Worm (Caenorhabditis elegans) whole organism, young adult: ENCODE measurements around the gene F22D3.4.

Experiments used
- B0019.2 ChIP-seq: fragments of 200-800 bp; sonication (Bioruptor generic); conservative IDR thresholded peaks from 2 replicates; pipeline ENCODE4 v1.3.6; 2022; ENCODE audit warnings: missing genetic modification reagents, missing genetic modification characterization, missing compliant biosample characterization
- B0336.3 ChIP-seq: fragments of 200-800 bp; sonication (Bioruptor generic); IDR thresholded peaks from 2 replicates; pipeline ENCODE4 v1.3.6; 2022; ENCODE audit warnings: missing genetic modification characterization, missing compliant biosample characterization
- C17E4.6 ChIP-seq: fragments of 200-800 bp; sonication (Bioruptor generic); IDR thresholded peaks from 2 replicates; pipeline ENCODE4 v1.3.6; 2022; ENCODE audit warnings: missing genetic modification reagents, missing genetic modification characterization, missing compliant biosample characterization
- F10E7.11 ChIP-seq: sonication (generic microtip); optimal IDR thresholded peaks from 2 replicates; lab custom pipeline; 2017; ENCODE audit warnings: mild to moderate bottlenecking, missing genetic modification characterization, moderate library complexity, missing compliant biosample characterization
- F33H1.4 ChIP-seq: fragments of 200-800 bp; sonication (Bioruptor generic); IDR thresholded peaks from 2 replicates; pipeline ENCODE4 v1.3.6; 2022; ENCODE audit warnings: missing genetic modification reagents, missing genetic modification characterization, missing compliant biosample characterization
- F55B11.4 ChIP-seq: sonication (generic microtip); optimal IDR thresholded peaks from 2 replicates; lab custom pipeline; 2016; ENCODE audit warnings: missing compliant biosample characterization, missing genetic modification characterization, borderline replicate concordance; ENCODE audit not compliant: insufficient read depth
- K11D2.4 ChIP-seq: fragments of 200-800 bp; sonication (Bioruptor generic); IDR thresholded peaks from 2 replicates; pipeline ENCODE4 v1.3.6; 2022; ENCODE audit warnings: missing genetic modification reagents, missing genetic modification characterization, missing compliant biosample characterization
- K12H6.12 ChIP-seq: fragments of 200-800 bp; sonication (Bioruptor generic); optimal IDR thresholded peaks from 2 replicates; lab custom pipeline; 2018; ENCODE audit warnings: mild to moderate bottlenecking, missing genetic modification characterization, missing compliant biosample characterization
- Y53F4B.3 ChIP-seq: fragments of 200-800 bp; sonication (Bioruptor generic); IDR thresholded peaks from 2 replicates; pipeline ENCODE4 v1.3.6; 2022; ENCODE audit warnings: missing genetic modification reagents, missing genetic modification characterization, missing compliant biosample characterization
- Y53G8AR.9 ChIP-seq: fragments of 200-800 bp; sonication (Bioruptor generic); conservative IDR thresholded peaks from 2 replicates; pipeline ENCODE4 v1.3.6; 2022; ENCODE audit warnings: missing genetic modification reagents, missing genetic modification characterization, missing compliant biosample characterization
- aptf-2 ChIP-seq: fragments of 200-800 bp; sonication (Bioruptor generic); conservative IDR thresholded peaks from 2 replicates; pipeline ENCODE4 v1.3.6; 2022; ENCODE audit warnings: missing genetic modification reagents, missing genetic modification characterization, missing compliant biosample characterization
- athp-1 ChIP-seq: sonication (generic microtip); optimal IDR thresholded peaks from 2 replicates; lab custom pipeline; 2017; ENCODE audit warnings: mild to moderate bottlenecking, missing genetic modification characterization, missing compliant biosample characterization
- attf-3 ChIP-seq: fragments of 200-800 bp; sonication (Bioruptor generic); conservative IDR thresholded peaks from 2 replicates; pipeline ENCODE4 v1.3.6; 2022; ENCODE audit warnings: missing genetic modification reagents, missing genetic modification characterization, missing compliant biosample characterization
- attf-6 ChIP-seq: fragments of 200-800 bp; sonication (Bioruptor generic); IDR thresholded peaks from 2 replicates; pipeline ENCODE4 v1.3.6; 2022; ENCODE audit warnings: missing genetic modification reagents, missing genetic modification characterization, missing compliant biosample characterization
- cebp-1 ChIP-seq, 2 experiments: fragments of 200-800 bp in 1 of 2; sonication (Bioruptor generic) in 1 of 2; sonication (generic microtip) in 1 of 2; IDR thresholded peaks in 1 of 2; optimal IDR thresholded peaks in 1 of 2; 2 replicates each; pipeline versions ENCODE4 v1.3.6 to Lab custom; 2017 to 2022; ENCODE audit warnings: missing compliant biosample characterization in 2 of 2, missing genetic modification characterization in 2 of 2, mild to moderate bottlenecking in 1 of 2, missing genetic modification reagents in 1 of 2, moderate library complexity in 1 of 2
- ceh-58 ChIP-seq: fragments of 200-800 bp; sonication (Bioruptor generic); IDR thresholded peaks from 2 replicates; pipeline ENCODE4 v1.3.6; 2022; ENCODE audit warnings: missing genetic modification characterization, missing compliant biosample characterization
- efl-1 ChIP-seq: fragments of 150-350 bp; optimal IDR thresholded peaks from 2 replicates; lab custom pipeline; 2014; ENCODE audit warnings: missing biosample characterization, missing genetic modification reagents, missing genetic modification characterization
- egrh-3 ChIP-seq: fragments of 200-800 bp; sonication (Bioruptor generic); IDR thresholded peaks from 2 replicates; pipeline ENCODE4 v1.3.6; 2022; ENCODE audit warnings: missing genetic modification reagents, missing genetic modification characterization, missing compliant biosample characterization
- ekl-4 ChIP-seq: fragments of 200-800 bp; sonication (Bioruptor generic); IDR thresholded peaks from 2 replicates; pipeline ENCODE4 v1.3.6; 2022; ENCODE audit warnings: missing genetic modification reagents, missing genetic modification characterization, missing compliant biosample characterization
- fkh-3 ChIP-seq: sonication (generic microtip); optimal IDR thresholded peaks from 2 replicates; lab custom pipeline; 2016; ENCODE audit warnings: mild to moderate bottlenecking, missing genetic modification characterization, missing compliant biosample characterization
- hlh-12 ChIP-seq: sonication (generic microtip); optimal IDR thresholded peaks from 2 replicates; lab custom pipeline; 2016; ENCODE audit warnings: missing genetic modification characterization, missing compliant biosample characterization
- hmg-1.2 ChIP-seq: fragments of 200-800 bp; sonication (Bioruptor generic); IDR thresholded peaks from 2 replicates; pipeline ENCODE4 v1.3.6; 2022; ENCODE audit warnings: missing genetic modification reagents, missing genetic modification characterization, missing compliant biosample characterization
- lin-35 ChIP-seq, 3 experiments: fragments of 150-350 bp in 2 of 3; sonication (generic microtip) in 1 of 3; optimal IDR thresholded peaks; 2 replicates each; lab custom pipeline; 2014 to 2018; ENCODE audit warnings: missing biosample characterization in 3 of 3, missing genetic modification characterization in 3 of 3, missing genetic modification reagents in 3 of 3
- lin-54 ChIP-seq: fragments of 200-800 bp; sonication (Bioruptor generic); optimal IDR thresholded peaks from 2 replicates; lab custom pipeline; 2018; ENCODE audit warnings: mild to moderate bottlenecking, missing genetic modification characterization, missing compliant biosample characterization
- lir-1 ChIP-seq: fragments of 200-800 bp; sonication (Bioruptor generic); conservative IDR thresholded peaks from 2 replicates; pipeline ENCODE4 v1.3.6; 2022; ENCODE audit warnings: missing genetic modification reagents, missing genetic modification characterization, missing compliant biosample characterization
- lsl-1 ChIP-seq: fragments of 200-800 bp; sonication (Bioruptor generic); optimal IDR thresholded peaks from 2 replicates; lab custom pipeline; 2018; ENCODE audit warnings: mild to moderate bottlenecking, missing genetic modification characterization, moderate library complexity, missing compliant biosample characterization
- madf-3 ChIP-seq: fragments of 200-800 bp; sonication (Bioruptor generic); IDR thresholded peaks from 2 replicates; pipeline ENCODE4 v1.3.6; 2022; ENCODE audit warnings: missing genetic modification reagents, missing genetic modification characterization, missing compliant biosample characterization
- madf-6 ChIP-seq: fragments of 200-800 bp; sonication (Bioruptor generic); IDR thresholded peaks from 2 replicates; pipeline ENCODE4 v1.3.6; 2022; ENCODE audit warnings: missing genetic modification reagents, missing genetic modification characterization, missing compliant biosample characterization
- mcd-1 ChIP-seq: fragments of 200-800 bp; sonication (Bioruptor generic); IDR thresholded peaks from 2 replicates; pipeline ENCODE4 v1.3.6; 2022; ENCODE audit warnings: missing genetic modification reagents, missing genetic modification characterization, missing compliant biosample characterization
- mes-4 ChIP-seq: sonication (generic microtip); optimal IDR thresholded peaks from 2 replicates; lab custom pipeline; 2016; ENCODE audit warnings: missing genotype, missing genetic modification characterization, missing compliant biosample characterization
- mxl-1 ChIP-seq: sonication (generic microtip); optimal IDR thresholded peaks from 2 replicates; lab custom pipeline; 2016; ENCODE audit warnings: missing genetic modification characterization, missing compliant biosample characterization
- nfya-1 ChIP-seq: sonication (generic microtip); optimal IDR thresholded peaks from 2 replicates; lab custom pipeline; 2017; ENCODE audit warnings: antibody characterized with exemption, missing compliant biosample characterization, missing genetic modification characterization, borderline replicate concordance; ENCODE audit not compliant: insufficient read depth
- nhr-179 ChIP-seq: sonication (generic microtip); optimal IDR thresholded peaks from 2 replicates; lab custom pipeline; 2016; ENCODE audit warnings: mild to moderate bottlenecking, missing genetic modification characterization, missing compliant biosample characterization
- nhr-90 ChIP-seq: sonication (generic microtip); optimal IDR thresholded peaks from 2 replicates; lab custom pipeline; 2016; ENCODE audit warnings: missing genotype, mild to moderate bottlenecking, missing genetic modification characterization, missing compliant biosample characterization
- rec-8 ChIP-seq, 2 experiments: sonication (generic microtip); optimal IDR thresholded peaks; 2 replicates each; lab custom pipeline; 2016; ENCODE audit warnings: mild to moderate bottlenecking in 2 of 2, missing genetic modification characterization in 2 of 2, missing genetic modification reagents in 2 of 2, missing genotype in 2 of 2, missing biosample characterization in 1 of 2, missing compliant biosample characterization in 1 of 2, moderate library complexity in 1 of 2
- repo-1 ChIP-seq: sonication (generic microtip); optimal IDR thresholded peaks from 2 replicates; lab custom pipeline; 2017; ENCODE audit warnings: mild to moderate bottlenecking, missing genetic modification characterization, missing compliant biosample characterization
- sdz-38 ChIP-seq: sonication (generic microtip); optimal IDR thresholded peaks from 2 replicates; lab custom pipeline; 2016; ENCODE audit warnings: missing genotype, missing genetic modification characterization, missing compliant biosample characterization
- snpc-1.1 ChIP-seq: sonication (generic microtip); optimal IDR thresholded peaks from 2 replicates; lab custom pipeline; 2017; ENCODE audit warnings: missing genetic modification characterization, mild to moderate bottlenecking, missing compliant biosample characterization, antibody characterized with exemption, moderate library complexity, missing genotype, missing genetic modification reagents; ENCODE audit not compliant: insufficient read depth
- snpc-4 ChIP-seq, 5 experiments: fragments of 150-350 bp in 1 of 5; sonication (generic microtip) in 4 of 5; optimal IDR thresholded peaks; 2 replicates each; lab custom pipeline; 2014 to 2018; ENCODE audit warnings: missing genetic modification characterization in 5 of 5, missing biosample characterization in 3 of 5, antibody characterized with exemption in 2 of 5, mild to moderate bottlenecking in 2 of 5, missing compliant biosample characterization in 2 of 5, missing genotype in 2 of 5, moderate library complexity in 2 of 5, missing genetic modification reagents in 1 of 5
- zfh-2 ChIP-seq: fragments of 200-800 bp; sonication (Bioruptor generic); conservative IDR thresholded peaks from 2 replicates; pipeline ENCODE4 v1.3.6; 2022; ENCODE audit warnings: missing genetic modification reagents, missing genetic modification characterization, missing compliant biosample characterization
- zim-3 ChIP-seq: sonication (generic microtip); optimal IDR thresholded peaks from 2 replicates; lab custom pipeline; 2017; ENCODE audit warnings: mild to moderate bottlenecking, missing genetic modification characterization, moderate library complexity, missing compliant biosample characterization
- ztf-22 ChIP-seq: fragments of 200-800 bp; sonication (Bioruptor generic); optimal IDR thresholded peaks from 2 replicates; lab custom pipeline; 2018; ENCODE audit warnings: mild to moderate bottlenecking, missing genetic modification characterization, moderate library complexity, missing compliant biosample characterization
- ztf-28 ChIP-seq: fragments of 200-800 bp; sonication (Bioruptor generic); IDR thresholded peaks from 2 replicates; pipeline ENCODE4 v1.3.6; 2022; ENCODE audit warnings: missing genetic modification reagents, missing genetic modification characterization, missing compliant biosample characterization

The F22D3.4 gene

ce11 chrII:6951250-6951806 is 23.9 kb upstream of the F22D3.4 start, which contains the start of the genes malt-1 and ceh-38 (continued):
- TF ChIP-seq lsl-1 (GFP tag; lab: Kevin White, UChicago) (no peak), lin-54 (GFP tag; lab: Kevin White, UChicago) (peak; percentile 69), aptf-2 (GFP tag; lab: Robert Waterston, UW) (no peak), snpc-4 (GFP tag; optimal IDR thresholded peaks at IDR 0.05; lab: Kevin White, UChicago) (peak; percentile 5), snpc-4 (tag; optimal IDR thresholded peaks at IDR 0.05; lab: Kevin White, UChicago) (peak; percentile 81 to 89 (median 86)), egrh-3 (GFP tag; lab: Robert Waterston, UW) (no peak), F33H1.4 (peak; percentile 90), lin-35 (GFP tag; optimal IDR thresholded peaks at IDR 0.05; lab: Kevin White, UChicago) (peak in 1 of 3 experiments; percentile 63), Y53F4B.3 (GFP tag; lab: Robert Waterston, UW) (no peak), C17E4.6 (GFP tag; lab: Robert Waterston, UW) (no peak), zfh-2 (peak; percentile 66; the same call in 1 of the 2 replicates), lir-1 (GFP tag; lab: Robert Waterston, UW) (peak; percentile 66), B0019.2 (GFP tag; lab: Robert Waterston, UW) (no peak), ekl-4 (GFP tag; lab: Robert Waterston, UW) (peak; percentile 81), snpc-1.1 (tag; lab: Kevin White, UChicago) (peak; percentile 0), Y53G8AR.9 (GFP tag; lab: Robert Waterston, UW) (no peak), attf-6 (GFP tag; lab: Robert Waterston, UW) (no peak), repo-1 (tag; lab: Kevin White, UChicago) (peak; percentile 42), hmg-1.2 (peak; percentile 86), attf-3 (GFP tag; lab: Robert Waterston, UW) (peak; percentile 62), cebp-1 (GFP tag; IDR thresholded peaks at IDR 0.05; lab: Robert Waterston, UW) (peak; percentile 63; the same call in 1 of the 2 replicates), cebp-1 (tag; optimal IDR thresholded peaks at IDR 0.05; lab: Kevin White, UChicago) (peak; percentile 90), zim-3 (tag; lab: Kevin White, UChicago) (no peak), nhr-90 (tag; lab: Kevin White, UChicago) (no peak), ztf-22 (no peak), mes-4 (tag; lab: Kevin White, UChicago) (no peak)

DNA sequence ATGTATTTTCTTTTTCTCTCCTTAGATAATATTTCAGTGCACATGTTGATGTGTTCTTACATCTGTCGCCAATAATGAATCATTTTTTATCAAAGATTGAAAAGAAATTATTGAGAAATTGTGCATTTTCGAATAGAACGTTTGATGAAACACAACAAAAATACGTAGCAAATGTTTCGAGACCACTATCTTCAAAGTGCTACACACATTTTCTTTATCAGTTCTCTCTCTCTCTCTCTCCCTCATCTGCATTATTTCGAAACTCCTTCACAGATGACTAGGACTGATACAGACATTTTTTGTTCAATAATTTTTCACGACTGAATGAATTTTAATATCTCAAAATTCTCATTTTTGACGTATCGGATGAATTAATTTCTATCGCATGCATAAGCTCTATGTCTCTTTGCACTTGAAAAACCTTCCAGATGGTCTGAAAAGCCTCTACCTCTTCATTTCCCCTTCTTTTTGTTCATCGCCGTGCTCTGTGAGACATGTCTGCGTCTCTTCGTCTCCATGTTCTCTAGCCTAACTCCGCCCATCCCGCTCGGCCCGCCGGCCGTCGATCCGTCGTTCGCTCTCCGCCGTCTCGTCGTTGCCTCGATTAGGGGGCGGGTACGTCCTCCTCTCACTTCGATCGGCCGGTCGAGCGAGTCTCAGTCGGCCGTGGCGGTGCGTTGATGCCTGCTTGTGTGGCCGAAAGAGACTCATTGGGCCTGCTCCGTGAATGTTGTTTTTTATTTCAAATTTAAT is 16.1 kb upstream of the F22D3.4 start:
- TF ChIP-seq ztf-28 (GFP tag; lab: Robert Waterston, UW) (no peak), nfya-1 (tag; lab: Kevin White, UChicago) (no peak), fkh-3 (tag; lab: Kevin White, UChicago) (no peak), mcd-1 (no peak; the same call in 1 of the 2 replicates), sdz-38 (tag; lab: Kevin White, UChicago) (no peak), B0019.2 (GFP tag; lab: Robert Waterston, UW) (no peak), snpc-4 (GFP tag; optimal IDR thresholded peaks at IDR 0.05; lab: Kevin White, UChicago) (no peak), snpc-4 (tag; optimal IDR thresholded peaks at IDR 0.05; lab: Kevin White, UChicago) (no peak), lsl-1 (GFP tag; lab: Kevin White, UChicago) (no peak), F55B11.4 (tag; lab: Kevin White, UChicago) (no peak), ekl-4 (GFP tag; lab: Robert Waterston, UW) (no peak), mxl-1 (tag; lab: Kevin White, UChicago) (no peak), athp-1 (tag; lab: Kevin White, UChicago) (no peak), rec-8 (tag; optimal IDR thresholded peaks at IDR 0.05; lab: Kevin White, UChicago) (no peak), zim-3 (tag; lab: Kevin White, UChicago) (no peak), madf-6 (GFP tag; lab: Robert Waterston, UW) (no peak), B0336.3 (no peak), F10E7.11 (tag; lab: Kevin White, UChicago) (no peak), K12H6.12 (peak; percentile 28), ceh-58 (GFP tag; lab: Robert Waterston, UW) (no peak), efl-1 (GFP tag; lab: Kevin White, UChicago) (no peak), hlh-12 (tag; lab: Kevin White, UChicago) (no peak), mes-4 (tag; lab: Kevin White, UChicago) (no peak), K11D2.4 (GFP tag; lab: Robert Waterston, UW) (no peak), madf-3 (GFP tag; lab: Robert Waterston, UW) (no peak), nhr-179 (tag; lab: Kevin White, UChicago) (no peak)
